Worm (Caenorhabditis elegans) whole organism, L4/young adult: Measurements from ENCODE around the gene F28A10.1.

Experiments used
- W03F9.2 ChIP-seq: fragments of 150-350 bp; optimal IDR thresholded peaks from 2 replicates; lab custom pipeline; 2014; ENCODE audit warnings: missing biosample characterization, missing genetic modification characterization
- dao-5 ChIP-seq: sonication (generic microtip); optimal IDR thresholded peaks from 2 replicates; lab custom pipeline; 2016; ENCODE audit warnings: missing genotype, missing genetic modification characterization, moderate library complexity, missing compliant biosample characterization
- him-1 ChIP-seq: sonication (generic microtip); optimal IDR thresholded peaks from 2 replicates; lab custom pipeline; 2016; ENCODE audit warnings: missing genotype, missing genetic modification reagents, missing genetic modification characterization, missing compliant biosample characterization

DNA sequence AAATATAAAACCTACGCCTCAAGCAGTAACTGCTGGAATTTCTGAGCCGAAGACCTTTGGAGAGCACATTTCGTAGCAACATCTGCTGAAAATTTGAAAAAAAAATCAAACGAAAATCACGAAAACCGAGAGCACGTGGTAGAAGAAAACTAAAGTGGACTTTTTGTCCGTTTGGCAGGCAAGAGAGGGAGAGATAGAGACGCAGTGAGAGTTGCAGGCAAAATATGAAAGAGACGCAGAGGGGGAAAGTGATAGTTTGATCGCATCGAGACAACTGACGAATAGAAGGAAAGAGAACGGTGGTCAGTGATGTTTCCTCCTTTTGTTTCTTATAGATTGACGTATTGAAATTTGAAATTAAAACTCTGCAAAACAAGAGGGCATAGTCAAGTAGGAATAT is 22.9 kb downstream of the F28A10.1 start, which contains the start of the genes acdh-9 and F28A10.13:
- TF ChIP-seq dao-5: no peak
- no peak for TF ChIP-seq him-1 (tag; lab: Kevin White, UChicago)
- no peak for TF ChIP-seq W03F9.2 (tag; lab: Kevin White, UChicago)
